Worm (Caenorhabditis elegans) whole organism, early embryonic: ENCODE results near the gene T02G5.3.
A peak's percentile ranks its signal among the peaks of the same experiment; 100 is the strongest.
"Not testable (repeated sequence)": the region's sequence is repeated elsewhere in the genome, so short reads cannot be mapped to it uniquely, and the experiment has no call there.

Experiments used
- B0310.2 ChIP-seq: sonication (generic microtip); optimal IDR thresholded peaks from 2 replicates; lab custom pipeline; 2016; ENCODE audit warnings: mild to moderate bottlenecking, missing genetic modification characterization, missing compliant biosample characterization
- F13C5.2 ChIP-seq: sonication (generic microtip); optimal IDR thresholded peaks from 2 replicates; lab custom pipeline; 2017; ENCODE audit warnings: mild to moderate bottlenecking, missing genetic modification characterization, inconsistent platforms, missing compliant biosample characterization
- aly-1 ChIP-seq: sonication (generic microtip); optimal IDR thresholded peaks from 2 replicates; lab custom pipeline; 2016; ENCODE audit warnings: missing genetic modification characterization, missing compliant biosample characterization
- ama-1 ChIP-seq: fragments of 150-350 bp; optimal IDR thresholded peaks from 2 replicates; lab custom pipeline; 2014
- ceh-13 ChIP-seq: fragments of 200-800 bp; sonication (Bioruptor generic); optimal IDR thresholded peaks from 2 replicates; lab custom pipeline; 2018; ENCODE audit warnings: mild to moderate bottlenecking, missing genetic modification characterization, missing compliant biosample characterization
- ceh-36 ChIP-seq: sonication (generic microtip); optimal IDR thresholded peaks from 2 replicates; lab custom pipeline; 2016; ENCODE audit warnings: missing genetic modification characterization, inconsistent platforms, missing compliant biosample characterization
- ets-7 ChIP-seq: sonication (generic microtip); optimal IDR thresholded peaks from 2 replicates; lab custom pipeline; 2016; ENCODE audit warnings: missing genotype, missing genetic modification characterization, missing compliant biosample characterization
- flt-1 ChIP-seq: fragments of 200-800 bp; sonication (Bioruptor generic); IDR thresholded peaks from 2 replicates; pipeline ENCODE4 v1.3.6; 2022; ENCODE audit warnings: missing genetic modification characterization, missing compliant biosample characterization
- hmbx-1 ChIP-seq: sonication (generic microtip); optimal IDR thresholded peaks from 2 replicates; lab custom pipeline; 2016; ENCODE audit warnings: mild to moderate bottlenecking, missing genetic modification characterization, missing compliant biosample characterization
- hmg-4 ChIP-seq: fragments of 200-800 bp; sonication (Bioruptor generic); optimal IDR thresholded peaks from 2 replicates; lab custom pipeline; 2018; ENCODE audit warnings: mild to moderate bottlenecking, missing genetic modification characterization, missing compliant biosample characterization
- hnd-1 ChIP-seq: sonication (generic microtip); optimal IDR thresholded peaks from 2 replicates; lab custom pipeline; 2016; ENCODE audit warnings: missing genetic modification characterization, missing compliant biosample characterization
- pes-1 ChIP-seq: fragments of 200-800 bp; sonication (Bioruptor generic); IDR thresholded peaks from 2 replicates; pipeline ENCODE4 v1.3.6; 2022; ENCODE audit warnings: missing genetic modification reagents, missing genetic modification characterization, missing compliant biosample characterization
- scrt-1 ChIP-seq: fragments of 200-800 bp; sonication (Bioruptor generic); IDR thresholded peaks from 2 replicates; pipeline ENCODE4 v1.3.6; 2022; ENCODE audit warnings: missing genetic modification characterization, missing compliant biosample characterization
- sea-1 ChIP-seq: fragments of 200-800 bp; sonication (Bioruptor generic); conservative IDR thresholded peaks from 2 replicates; pipeline ENCODE4 v1.3.6; 2022; ENCODE audit warnings: missing genetic modification characterization, missing compliant biosample characterization
- tbx-11 ChIP-seq: fragments of 200-800 bp; sonication (Bioruptor generic); IDR thresholded peaks from 2 replicates; pipeline ENCODE4 v1.3.6; 2022; ENCODE audit warnings: missing genetic modification characterization, missing compliant biosample characterization
- tbx-37 ChIP-seq: fragments of 200-800 bp; sonication (Bioruptor generic); conservative IDR thresholded peaks from 2 replicates; pipeline ENCODE4 v1.3.6; 2022; ENCODE audit warnings: missing genetic modification reagents, missing genetic modification characterization, missing compliant biosample characterization
- tra-4 ChIP-seq: sonication (generic microtip); optimal IDR thresholded peaks from 2 replicates; lab custom pipeline; 2017; ENCODE audit warnings: missing genetic modification characterization, missing compliant biosample characterization

The T02G5.3 gene

ce11 chrII:7070434-7070833 lies 22.8 kb upstream of the T02G5.3 start:
- no peak for TF ChIP-seq F13C5.2 (tag; lab: Kevin White, UChicago)
- TF ChIP-seq hnd-1 (tag; lab: Kevin White, UChicago), result no peak

DNA sequence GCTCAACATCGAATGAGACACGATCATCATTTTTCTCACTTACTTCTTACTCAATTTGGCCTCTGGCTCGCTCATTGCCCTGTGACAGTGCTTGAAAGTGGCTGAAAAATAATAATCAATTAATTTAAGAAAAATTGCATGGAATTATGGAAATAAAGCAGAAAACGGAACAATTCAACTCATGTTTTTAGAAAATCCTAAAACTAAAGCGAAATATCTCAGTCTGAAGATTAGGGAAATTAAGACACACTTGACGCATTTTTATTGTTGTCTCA lies 20.9 kb upstream of the T02G5.3 start, which contains the start of gene kars-1:
Gene kars-1, minus strand, starts transcription at position 101 of the 275 bp plus-strand sequence.
- TF ChIP-seq B0310.2 (tag; lab: Kevin White, UChicago) (no peak), tbx-37 (GFP tag; lab: Robert Waterston, UW) (no peak), sea-1 (GFP tag; lab: Robert Waterston, UW) (no peak), scrt-1 (GFP tag; lab: Robert Waterston, UW) (no peak)

ce11 chrII:7072590-7073536 lies 20.3 kb upstream of the T02G5.3 start:
- TF ChIP-seq hmbx-1 (tag; lab: Kevin White, UChicago) (no peak), ets-7 (tag; lab: Kevin White, UChicago) (peak; percentile 18), tbx-11 (GFP tag; lab: Robert Waterston, UW) (no peak), pes-1 (GFP tag; lab: Robert Waterston, UW) (no peak), scrt-1 (GFP tag; lab: Robert Waterston, UW) (no peak), ceh-36 (tag; lab: Kevin White, UChicago) (no peak), ceh-13 (GFP tag; lab: Kevin White, UChicago) (peak; percentile 5), tra-4 (tag; lab: Kevin White, UChicago) (no peak), hnd-1 (tag; lab: Kevin White, UChicago) (peak; percentile 5), ama-1 (lab: Kevin White, UChicago) (no peak), F13C5.2 (tag; lab: Kevin White, UChicago) (no peak), B0310.2 (tag; lab: Kevin White, UChicago) (no peak), aly-1 (tag; lab: Kevin White, UChicago) (no peak), tbx-37 (GFP tag; lab: Robert Waterston, UW) (0 out of 2 replicates have a peak, but pooled peaks have one; percentile 19)

ce11 chrII:7073537-7073913 lies 19.7 kb upstream of the T02G5.3 start, which contains the start of gene kat-1:
Gene kat-1, plus strand, starts transcription at chrII:7073814.
- no peak for TF ChIP-seq F13C5.2 (tag; lab: Kevin White, UChicago)
- TF ChIP-seq ama-1 (lab: Kevin White, UChicago), result no peak
- TF ChIP-seq tbx-37 (GFP tag; lab: Robert Waterston, UW), result no peak
- TF ChIP-seq ets-7 (tag; lab: Kevin White, UChicago), result no peak
- no peak for TF ChIP-seq hmg-4 (GFP tag; lab: Kevin White, UChicago)
- TF ChIP-seq scrt-1 (GFP tag; lab: Robert Waterston, UW), result no peak
- no peak for TF ChIP-seq aly-1 (tag; lab: Kevin White, UChicago)
- TF ChIP-seq B0310.2 (tag; lab: Kevin White, UChicago), result no peak
- TF ChIP-seq tra-4 (tag; lab: Kevin White, UChicago), result no peak
- no peak for TF ChIP-seq hnd-1 (tag; lab: Kevin White, UChicago)
- no peak for TF ChIP-seq hmbx-1 (tag; lab: Kevin White, UChicago)
- TF ChIP-seq sea-1 (GFP tag; lab: Robert Waterston, UW), result no peak
- no peak for TF ChIP-seq flt-1
- no peak for TF ChIP-seq ceh-13 (GFP tag; lab: Kevin White, UChicago)

DNA sequence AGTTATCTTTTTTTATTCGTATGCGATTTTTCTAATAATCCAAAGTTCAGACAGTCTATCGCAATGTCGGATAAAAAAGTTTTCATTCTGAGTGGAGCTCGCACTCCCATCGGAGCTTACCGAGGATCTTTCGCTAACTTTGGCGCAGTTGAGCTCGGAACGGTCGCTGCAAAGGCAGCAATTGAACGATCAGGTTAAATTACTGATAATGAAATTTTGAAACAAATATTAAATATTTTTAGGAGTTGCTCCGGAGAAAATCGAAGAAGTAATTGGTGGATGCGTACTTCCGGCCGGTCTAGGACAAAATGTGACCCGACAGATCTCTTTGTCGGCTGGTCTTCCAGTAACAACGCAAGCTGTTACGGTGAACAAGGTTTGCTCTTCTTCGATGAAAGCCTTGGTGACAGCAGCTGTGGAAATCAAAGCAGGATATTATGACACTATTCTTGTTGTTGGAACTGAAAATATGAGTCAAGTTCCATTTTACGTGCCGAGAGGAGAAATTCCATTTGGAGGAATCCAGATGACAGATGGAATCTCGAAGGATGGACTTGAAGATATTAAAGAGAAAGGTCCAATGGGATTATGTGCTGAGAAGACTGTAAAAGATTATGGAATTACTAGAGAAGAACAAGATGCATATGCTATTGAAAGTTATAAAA lies 17.5 kb upstream of the T02G5.3 start, which contains the start of gene T02G5.7:
Gene T02G5.7, plus strand, starts transcription at position 51 of the 665 bp plus-strand sequence.
- TF ChIP-seq F13C5.2 (tag; lab: Kevin White, UChicago) (no peak), sea-1 (GFP tag; lab: Robert Waterston, UW) (no peak), ceh-13 (GFP tag; lab: Kevin White, UChicago) (no peak), pes-1 (GFP tag; lab: Robert Waterston, UW) (no peak), B0310.2 (tag; lab: Kevin White, UChicago) (no peak), aly-1 (tag; lab: Kevin White, UChicago) (no peak), tra-4 (tag; lab: Kevin White, UChicago) (no peak), hnd-1 (tag; lab: Kevin White, UChicago) (no peak), ceh-36 (tag; lab: Kevin White, UChicago) (no peak), hmbx-1 (tag; lab: Kevin White, UChicago) (no peak), tbx-37 (GFP tag; lab: Robert Waterston, UW) (no peak), ets-7 (tag; lab: Kevin White, UChicago) (no peak), hmg-4 (GFP tag; lab: Kevin White, UChicago) (no peak), ama-1 (lab: Kevin White, UChicago) (no peak), scrt-1 (GFP tag; lab: Robert Waterston, UW) (no peak)

DNA sequence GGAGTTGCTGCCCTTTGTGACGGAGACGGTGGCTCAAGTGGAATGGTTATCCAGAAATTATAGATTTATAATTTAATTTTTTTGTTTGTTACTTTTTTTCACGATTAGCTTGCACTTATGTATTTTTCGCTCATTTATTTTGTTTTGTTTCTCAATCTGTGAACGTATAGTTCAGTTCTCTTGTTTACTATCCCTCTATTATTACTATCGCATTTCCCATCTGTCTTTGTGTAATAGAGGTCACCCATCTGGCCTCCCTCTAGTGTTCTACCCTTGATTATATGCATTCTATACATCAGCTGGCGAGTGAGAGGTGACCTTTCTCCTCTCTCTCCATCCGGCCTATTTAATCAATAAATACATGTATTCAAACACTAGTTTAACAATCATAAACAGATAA lies 9.2 kb upstream of the T02G5.3 start, which contains the start of the genes T02G5.14 and T02G5.15:
Gene T02G5.14, plus strand, starts transcription at position 301 of the 400 bp plus-strand sequence.
Gene T02G5.15, plus strand, starts transcription at position 301 of the 400 bp plus-strand sequence.
- not testable (repeated sequence) for TF ChIP-seq ets-7 (tag; lab: Kevin White, UChicago); ama-1 (lab: Kevin White, UChicago); hmbx-1 (tag; lab: Kevin White, UChicago)

DNA sequence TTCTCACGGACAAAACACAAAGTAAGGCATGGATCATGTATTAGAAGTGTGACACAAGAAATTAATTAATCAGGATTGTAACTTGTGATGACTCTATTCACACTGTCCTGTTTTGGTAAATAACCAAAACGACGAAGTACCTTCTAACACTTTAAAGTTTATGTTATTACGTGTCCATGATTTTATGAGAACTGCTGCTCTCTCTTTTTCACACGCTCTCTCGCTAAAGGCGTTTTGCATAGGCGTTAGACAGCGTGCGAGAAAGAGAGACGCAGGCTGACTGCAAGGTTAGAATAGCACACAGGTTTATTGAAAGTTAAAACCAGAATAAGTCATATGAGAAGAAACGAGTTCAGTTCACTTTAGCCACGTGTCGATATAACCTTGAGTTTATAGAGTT lies 3.1 kb upstream of the T02G5.3 start:
- TF ChIP-seq tra-4 (tag; lab: Kevin White, UChicago) (no peak), ets-7 (tag; lab: Kevin White, UChicago) (no peak), scrt-1 (GFP tag; lab: Robert Waterston, UW) (no peak), F13C5.2 (tag; lab: Kevin White, UChicago) (no peak), hmg-4 (GFP tag; lab: Kevin White, UChicago) (no peak), ama-1 (lab: Kevin White, UChicago) (no peak), sea-1 (GFP tag; lab: Robert Waterston, UW) (no peak), ceh-36 (tag; lab: Kevin White, UChicago) (no peak), hmbx-1 (tag; lab: Kevin White, UChicago) (no peak), tbx-11 (GFP tag; lab: Robert Waterston, UW) (no peak), B0310.2 (tag; lab: Kevin White, UChicago) (no peak)
